Worm (Caenorhabditis elegans) whole organism, late embryonic: ENCODE data around the gene immp-2.

Experiments
- K02D7.2 ChIP-seq: sonication (generic microtip); optimal IDR thresholded peaks from 2 replicates; lab custom pipeline; 2017; ENCODE audit warnings: mild to moderate bottlenecking, missing genetic modification characterization, missing compliant biosample characterization
- ceh-18 ChIP-seq: sonication (generic microtip); optimal IDR thresholded peaks from 2 replicates; lab custom pipeline; 2016; ENCODE audit warnings: missing genetic modification characterization, missing compliant biosample characterization
- ceh-19 ChIP-seq: fragments of 200-800 bp; sonication (Bioruptor generic); optimal IDR thresholded peaks from 2 replicates; lab custom pipeline; 2018; ENCODE audit warnings: mild to moderate bottlenecking, missing genetic modification characterization, missing compliant biosample characterization
- che-1 ChIP-seq: sonication (generic microtip); optimal IDR thresholded peaks from 2 replicates; lab custom pipeline; 2016; ENCODE audit warnings: mild to moderate bottlenecking, missing genetic modification characterization, missing compliant biosample characterization
- dmd-4 ChIP-seq: sonication (generic microtip); optimal IDR thresholded peaks from 2 replicates; lab custom pipeline; 2016; ENCODE audit warnings: borderline replicate concordance, missing genetic modification characterization, missing compliant biosample characterization
- gmeb-2 ChIP-seq: sonication (generic microtip); optimal IDR thresholded peaks from 2 replicates; lab custom pipeline; 2016; ENCODE audit warnings: missing genetic modification characterization, inconsistent platforms, missing compliant biosample characterization
- nfya-1 ChIP-seq: sonication (generic microtip); optimal IDR thresholded peaks from 2 replicates; lab custom pipeline; 2017; ENCODE audit warnings: missing genetic modification characterization, mild to moderate bottlenecking, missing compliant biosample characterization, antibody characterized with exemption, moderate library complexity
- pros-1 ChIP-seq: fragments of 150-350 bp; optimal IDR thresholded peaks from 2 replicates; lab custom pipeline; 2014; ENCODE audit warnings: missing biosample characterization, missing genetic modification reagents, missing genetic modification characterization
- sox-4 ChIP-seq: sonication (generic microtip); optimal IDR thresholded peaks from 2 replicates; lab custom pipeline; 2017; ENCODE audit warnings: mild to moderate bottlenecking, missing genetic modification characterization, inconsistent platforms, missing compliant biosample characterization

Gene immp-2

DNA sequence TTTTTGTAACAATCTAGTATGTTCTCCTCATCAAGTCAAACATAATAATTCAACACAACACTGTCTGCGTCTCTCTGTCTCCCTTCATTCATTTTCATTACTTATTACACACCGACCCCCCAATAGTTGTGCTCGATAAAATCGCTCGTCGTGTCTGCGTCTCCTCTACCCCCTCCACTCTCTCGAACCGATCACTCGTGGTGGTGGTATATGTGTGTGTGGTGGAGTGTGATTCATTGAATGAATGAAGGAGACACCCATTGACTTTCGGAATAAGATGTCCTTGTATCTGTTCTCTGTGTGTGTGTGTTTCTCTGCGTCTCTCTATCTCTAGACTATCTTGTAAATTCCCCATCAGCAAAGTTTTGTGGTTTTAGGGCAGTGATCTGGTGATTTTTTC lies 47.8 kb downstream of the immp-2 start (continued):
- TF ChIP-seq dmd-4 (no peak), pros-1 (tag; lab: Kevin White, UChicago) (no peak), gmeb-2 (tag; lab: Kevin White, UChicago) (no peak), che-1 (no peak), nfya-1 (peak; percentile 82), K02D7.2 (tag; lab: Kevin White, UChicago) (no peak), ceh-19 (GFP tag; lab: Kevin White, UChicago) (no peak), sox-4 (no peak), ceh-18 (peak; percentile 55)
- TF ChIP-seq, all 69 proteins: peak for 10
